Fruit fly (Drosophila melanogaster): ENCODE results near the gene CG15167.

- TF ChIP-seq EcR (GFP tag; optimal IDR thresholded peaks at IDR 0.05) (no peak), usp (GFP tag; optimal IDR thresholded peaks at IDR 0.05) (no peak), Dll (optimal IDR thresholded peaks at IDR 0.05) (no peak)
These were observed at the start of gene CG15167, which contains the start of gene CG42752 for dm6 chr2L:18740010-18740409.

All from whole organism.